Worm (Caenorhabditis elegans): Measurements from ENCODE around the gene dyla-1.

DNA sequence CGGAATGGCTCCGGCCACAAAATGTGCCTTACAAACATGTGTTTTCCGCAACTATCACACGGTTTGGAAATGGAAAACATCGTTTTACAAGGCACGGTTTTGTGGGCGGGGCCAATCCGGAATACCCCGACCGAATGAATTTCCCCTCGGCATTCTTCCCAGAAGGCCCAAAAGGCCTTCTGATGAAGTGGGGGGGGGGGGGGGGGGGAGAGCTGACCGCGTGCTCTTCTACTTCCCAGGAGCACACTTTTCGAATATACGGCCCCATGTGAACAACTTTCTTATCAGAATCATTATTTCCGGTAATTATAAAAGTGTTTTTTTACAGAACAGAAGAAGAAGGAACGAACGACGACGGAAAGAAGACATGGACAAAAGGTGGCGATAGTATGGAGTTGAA is 43.2 kb downstream of the dyla-1 start:
- TF ChIP-seq nhr-25 (tag; optimal IDR thresholded peaks at IDR 0.05) (no peak), crh-2 (tag; optimal IDR thresholded peaks at IDR 0.05) (no peak), ztf-4 (tag; optimal IDR thresholded peaks at IDR 0.05) (no peak), ztf-11 (tag; optimal IDR thresholded peaks at IDR 0.05) (no peak), elt-3 (tag; optimal IDR thresholded peaks at IDR 0.05) (no peak), Y55F3AM.14 (GFP tag; optimal IDR thresholded peaks at IDR 0.05) (no peak), nhr-23 (tag; optimal IDR thresholded peaks at IDR 0.05) (no peak), ama-1 (optimal IDR thresholded peaks at IDR 0.05) (no peak), unc-39 (tag; optimal IDR thresholded peaks at IDR 0.05) (no peak), nhr-77 (tag; optimal IDR thresholded peaks at IDR 0.05) (no peak), nhr-6 (tag; optimal IDR thresholded peaks at IDR 0.05) (no peak), egl-27 (tag; optimal IDR thresholded peaks at IDR 0.05) (no peak), skn-1 (tag; optimal IDR thresholded peaks at IDR 0.05) (no peak)

All from whole organism, L2 larva.